Worm (Caenorhabditis elegans): ENCODE data around the gene pgph-2.
A peak's percentile ranks its signal among the peaks of the same experiment; 100 is the strongest.

pgph-2 gene

DNA sequence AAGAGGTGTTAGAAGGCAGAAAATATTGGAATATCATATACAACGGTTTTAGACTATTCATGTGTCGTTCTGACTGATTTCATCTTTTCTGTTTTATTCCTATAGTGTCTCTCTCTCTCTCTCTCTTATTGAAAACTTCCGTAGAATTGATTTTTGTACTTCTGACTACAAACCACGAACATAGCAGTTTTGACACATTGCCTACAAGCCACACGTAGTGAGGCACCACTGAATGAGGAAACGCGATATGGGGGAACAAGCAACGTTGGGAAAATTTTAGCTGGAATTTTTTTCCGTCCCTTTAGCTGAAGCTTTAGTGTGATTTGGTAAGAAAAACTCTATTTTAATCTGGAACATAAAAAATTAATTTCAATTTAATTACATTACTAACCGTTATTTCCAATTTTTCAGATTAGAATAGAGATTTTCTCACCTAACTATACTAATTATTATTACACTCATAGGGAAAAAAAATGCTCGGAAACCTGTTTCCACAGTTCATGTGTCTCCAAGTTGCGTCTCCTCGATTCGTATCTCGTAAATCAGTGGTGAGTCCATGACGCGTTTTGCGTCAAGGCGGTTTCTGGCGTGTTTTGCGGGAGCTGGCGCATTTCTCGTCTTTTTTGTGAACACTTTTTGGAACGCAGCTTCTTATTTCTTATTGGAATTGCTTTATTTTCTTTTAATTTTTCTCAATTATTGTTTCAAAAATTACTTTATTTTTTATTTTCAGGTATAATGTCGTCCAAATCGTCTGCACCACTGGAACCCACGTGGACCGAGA is 25.8 kb downstream of the pgph-2 start, which contains the start of the genes nhr-142 and F44E7.9 (continued):
- TF ChIP-seq ZK546.5 (tag; optimal IDR thresholded peaks at IDR 0.05) (no peak), eor-1 (tag; optimal IDR thresholded peaks at IDR 0.05) (no peak), fos-1 (tag; optimal IDR thresholded peaks at IDR 0.05) (no peak), skn-1 (tag; optimal IDR thresholded peaks at IDR 0.05) (peak; percentile 45), egl-5 (tag; optimal IDR thresholded peaks at IDR 0.05) (peak; percentile 43), elt-3 (tag; optimal IDR thresholded peaks at IDR 0.05) (no peak), ztf-4 (tag; optimal IDR thresholded peaks at IDR 0.05) (no peak), nhr-77 (tag; optimal IDR thresholded peaks at IDR 0.05) (peak; percentile 41), pqm-1 (tag; optimal IDR thresholded peaks at IDR 0.05) (peak; percentile 62), unc-62 (GFP tag; optimal IDR thresholded peaks at IDR 0.05) (no peak), nhr-23 (tag; optimal IDR thresholded peaks at IDR 0.05) (peak; percentile 81)

- no peak for TF ChIP-seq R02D3.7 (tag; optimal IDR thresholded peaks at IDR 0.05)
- no peak for TF ChIP-seq pqm-1 (tag; optimal IDR thresholded peaks at IDR 0.05)
- TF ChIP-seq nhr-12 (tag; optimal IDR thresholded peaks at IDR 0.05) = no peak
- TF ChIP-seq skn-1 (tag; optimal IDR thresholded peaks at IDR 0.05) = no peak
These were observed 27.1 kb downstream of the pgph-2 start, which contains the start of gene ZC250.2 for ce11 chrV:5792031-5792430. TSS of gene ZC250.2 (plus strand) at chrV:5792331.

DNA sequence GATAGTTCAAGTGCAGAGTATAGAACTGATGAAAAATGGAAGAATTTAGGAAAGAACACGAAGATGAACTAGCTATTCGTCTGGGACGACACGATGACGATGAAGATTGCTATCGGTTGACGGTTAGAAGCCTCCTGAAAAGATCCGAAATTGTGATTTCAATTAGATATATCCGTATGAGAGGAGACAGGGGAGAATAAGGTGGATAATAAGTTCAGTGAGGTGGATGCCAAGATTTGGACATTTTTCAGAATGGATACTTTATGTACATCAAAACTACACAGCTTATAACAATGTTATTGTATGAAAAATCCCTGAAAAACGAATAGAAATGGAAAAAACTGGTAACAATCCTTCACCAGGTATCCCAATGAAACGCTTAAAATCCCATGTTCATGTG is 33.2 kb downstream of the pgph-2 start, which contains the start of gene nstp-3:
Gene nstp-3 (minus strand): TSS at position 101 of the 400 bp plus-strand sequence.
- TF ChIP-seq eor-1 (tag; optimal IDR thresholded peaks at IDR 0.05) = no peak
- no peak for TF ChIP-seq skn-1 (tag; optimal IDR thresholded peaks at IDR 0.05)
- TF ChIP-seq egl-27 (tag; optimal IDR thresholded peaks at IDR 0.05) = no peak
- no peak for TF ChIP-seq fkh-2 (tag; optimal IDR thresholded peaks at IDR 0.05)
- no peak for TF ChIP-seq elt-1 (tag; optimal IDR thresholded peaks at IDR 0.05)
- TF ChIP-seq mml-1 (tag; optimal IDR thresholded peaks at IDR 0.05) = no peak
- no peak for TF ChIP-seq nhr-23 (tag; optimal IDR thresholded peaks at IDR 0.05)

DNA sequence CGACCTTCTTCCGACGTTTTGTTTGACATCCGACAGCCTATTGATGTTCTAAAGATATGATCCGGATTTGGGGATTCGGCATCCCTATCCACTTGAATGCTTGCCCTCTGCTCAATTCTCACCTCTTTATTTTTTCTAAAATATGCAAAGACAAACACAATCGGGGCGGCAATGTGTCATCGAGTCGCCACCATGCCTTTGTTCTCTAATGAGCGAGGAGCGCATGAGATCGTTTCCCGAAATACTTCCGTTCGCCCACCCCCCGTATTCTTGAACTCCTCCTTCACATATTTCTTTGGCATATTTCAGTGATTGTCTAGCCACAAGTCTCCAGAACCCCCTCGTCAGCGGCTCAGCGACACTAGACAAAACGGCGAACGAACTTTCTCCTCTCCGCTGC is 34.4 kb downstream of the pgph-2 start, which contains the start of gene cyn-17:
Gene cyn-17 (plus strand): TSS at position 301 of the 400 bp plus-strand sequence.
- TF ChIP-seq ceh-9 (tag; optimal IDR thresholded peaks at IDR 0.05) = no peak
- no peak for TF ChIP-seq ceh-28 (tag; optimal IDR thresholded peaks at IDR 0.05)
- TF ChIP-seq hmg-11 (tag; optimal IDR thresholded peaks at IDR 0.05) = no peak
- TF ChIP-seq unc-39 (tag; optimal IDR thresholded peaks at IDR 0.05) = no peak
- TF ChIP-seq ztf-4 (tag; optimal IDR thresholded peaks at IDR 0.05) = no peak
- TF ChIP-seq snpc-4 (tag; optimal IDR thresholded peaks at IDR 0.05) = no peak
- no peak for TF ChIP-seq lsy-12 (tag; optimal IDR thresholded peaks at IDR 0.05)
- no peak for TF ChIP-seq tbx-2 (tag; optimal IDR thresholded peaks at IDR 0.05)
- no peak for TF ChIP-seq unc-62 (GFP tag; optimal IDR thresholded peaks at IDR 0.05)
- no peak for TF ChIP-seq ztf-11 (tag; optimal IDR thresholded peaks at IDR 0.05)
- TF ChIP-seq nhr-237 (tag; optimal IDR thresholded peaks at IDR 0.05) = no peak
- TF ChIP-seq elt-3 (tag; optimal IDR thresholded peaks at IDR 0.05) = no peak
- TF ChIP-seq nhr-67 (tag; optimal IDR thresholded peaks at IDR 0.05) = no peak
- TF ChIP-seq R02D3.7 (tag; optimal IDR thresholded peaks at IDR 0.05) = no peak
- TF ChIP-seq nhr-11 (tag; optimal IDR thresholded peaks at IDR 0.05) = no peak

ce11 chrV:5805467-5805866 is 40.5 kb downstream of the pgph-2 start, which contains the start of gene ZC250.5:
TSS of gene ZC250.5 (plus strand) at chrV:5805767.
- TF ChIP-seq R02D3.7 (tag; optimal IDR thresholded peaks at IDR 0.05) = no peak
- no peak for TF ChIP-seq elt-2 (tag; optimal IDR thresholded peaks at IDR 0.05)
- no peak for TF ChIP-seq hmg-11 (tag; optimal IDR thresholded peaks at IDR 0.05)
- no peak for TF ChIP-seq ztf-11 (tag; optimal IDR thresholded peaks at IDR 0.05)
- TF ChIP-seq lin-15B (tag; optimal IDR thresholded peaks at IDR 0.05) = no peak
- no peak for TF ChIP-seq nhr-76 (tag; optimal IDR thresholded peaks at IDR 0.05)
- no peak for TF ChIP-seq mml-1 (tag; optimal IDR thresholded peaks at IDR 0.05)
- TF ChIP-seq skn-1 (tag; optimal IDR thresholded peaks at IDR 0.05) = no peak
- no peak for TF ChIP-seq nhr-12 (tag; optimal IDR thresholded peaks at IDR 0.05)
- no peak for TF ChIP-seq snpc-4 (tag; optimal IDR thresholded peaks at IDR 0.05)
- no peak for TF ChIP-seq pha-4 (tag; optimal IDR thresholded peaks at IDR 0.05)
- TF ChIP-seq nhr-237 (tag; optimal IDR thresholded peaks at IDR 0.05) = no peak
- TF ChIP-seq zag-1 (tag; optimal IDR thresholded peaks at IDR 0.05) = no peak
- TF ChIP-seq unc-62 (GFP tag; optimal IDR thresholded peaks at IDR 0.05) = no peak
- no peak for TF ChIP-seq ceh-28 (tag; optimal IDR thresholded peaks at IDR 0.05)
- TF ChIP-seq elt-3 (tag; optimal IDR thresholded peaks at IDR 0.05) = no peak
- no peak for TF ChIP-seq eor-1 (tag; optimal IDR thresholded peaks at IDR 0.05)
- no peak for TF ChIP-seq fos-1 (tag; optimal IDR thresholded peaks at IDR 0.05)

Measured in whole organism, L3 larva.